Worm (Caenorhabditis elegans): Measurements from ENCODE around the gene ZK617.26.

ZK617.26 gene

DNA sequence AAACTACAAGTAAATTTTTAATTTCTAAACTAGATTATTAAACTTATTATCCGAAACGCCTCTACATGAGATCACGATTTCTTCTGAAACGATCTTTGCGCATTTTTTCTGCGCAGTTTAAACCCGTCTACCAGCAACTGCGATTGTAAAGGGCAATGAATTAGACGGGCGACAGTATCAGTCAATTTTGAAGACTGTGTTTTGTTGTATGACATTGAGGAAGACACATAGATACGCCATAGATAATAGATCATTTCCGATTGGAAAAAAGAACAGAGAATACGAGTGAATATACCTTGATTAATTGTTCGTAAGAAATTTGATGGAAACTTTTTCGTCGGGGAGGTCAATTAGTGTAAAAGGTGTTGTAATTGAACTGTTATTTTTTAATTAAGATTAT lies 10.6 kb upstream of the ZK617.26 start:
- no peak for TF ChIP-seq flt-1 (GFP tag; IDR thresholded peaks at IDR 0.05)
- TF ChIP-seq ref-1 (GFP tag; conservative IDR thresholded peaks at IDR 0.05), result no peak

- TF ChIP-seq ref-1 (GFP tag; conservative IDR thresholded peaks at IDR 0.05) (no peak), T22C8.4 (GFP tag; IDR thresholded peaks at IDR 0.05) (no peak), ztf-29 (GFP tag; IDR thresholded peaks at IDR 0.05) (no peak), klf-2 (GFP tag; conservative IDR thresholded peaks at IDR 0.05) (no peak), flt-1 (GFP tag; IDR thresholded peaks at IDR 0.05) (no peak), cog-1 (tag; optimal IDR thresholded peaks at IDR 0.05) (no peak), med-1 (GFP tag; optimal IDR thresholded peaks at IDR 0.05; ENCODE audit: insufficient read depth) (no peak)
These were observed 8.2 kb upstream of the ZK617.26 start for ce11 chrIV:12018920-12019319.

DNA sequence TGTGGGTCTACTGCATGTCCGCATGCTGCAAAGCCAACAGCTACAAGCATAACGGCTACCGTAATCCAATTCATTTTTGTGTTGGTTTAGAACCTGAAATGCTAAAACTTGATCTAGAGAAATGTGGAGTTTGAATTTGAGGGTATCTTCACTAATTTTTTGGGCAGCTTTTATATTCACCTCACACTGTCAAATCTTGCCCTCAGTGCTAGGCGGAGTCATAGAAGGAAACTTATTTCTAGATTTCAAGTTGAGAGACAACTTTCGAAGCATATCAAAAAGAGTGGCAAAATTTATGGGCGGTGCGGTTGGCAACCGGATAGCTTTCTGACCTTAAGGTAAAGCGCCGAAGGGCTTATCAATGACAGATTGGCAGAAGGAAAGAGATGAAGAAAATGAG lies 4.8 kb upstream of the ZK617.26 start, which contains the start of gene lips-6:
Gene lips-6, minus strand, starts transcription at position 101 of the 400 bp plus-strand sequence.
- TF ChIP-seq T22C8.4 (GFP tag; IDR thresholded peaks at IDR 0.05), result no peak
- no peak for TF ChIP-seq cog-1 (tag; optimal IDR thresholded peaks at IDR 0.05)
- TF ChIP-seq ztf-29 (GFP tag; IDR thresholded peaks at IDR 0.05), result no peak
- no peak for TF ChIP-seq med-1 (GFP tag; optimal IDR thresholded peaks at IDR 0.05; ENCODE audit: insufficient read depth)
- TF ChIP-seq tab-1 (GFP tag; IDR thresholded peaks at IDR 0.05), result no peak
- no peak for TF ChIP-seq klf-2 (GFP tag; conservative IDR thresholded peaks at IDR 0.05)
- TF ChIP-seq ref-1 (GFP tag; conservative IDR thresholded peaks at IDR 0.05), result no peak
- no peak for TF ChIP-seq flt-1 (GFP tag; IDR thresholded peaks at IDR 0.05)

DNA sequence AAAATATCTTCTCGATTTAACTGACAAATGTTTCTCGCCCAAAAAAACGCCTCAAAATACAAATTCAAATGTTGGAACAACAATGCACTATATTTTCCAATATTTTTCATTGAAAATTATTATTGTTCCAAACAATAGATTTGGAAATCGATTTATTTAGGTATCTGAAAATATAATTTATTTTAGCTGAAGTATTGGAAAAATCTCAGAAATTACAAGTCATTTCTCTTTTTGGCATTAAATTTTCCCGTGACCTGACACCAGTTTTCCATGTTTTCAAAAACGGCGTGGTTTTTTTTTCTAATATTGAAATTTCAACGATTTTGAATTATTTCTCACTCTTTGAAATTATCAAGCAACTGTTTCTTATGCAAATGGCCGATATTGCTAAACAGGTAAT lies 2.4 kb upstream of the ZK617.26 start, which contains the start of gene spe-17:
Gene spe-17, plus strand, starts transcription at position 301 of the 400 bp plus-strand sequence.
- no peak for TF ChIP-seq cog-1 (tag; optimal IDR thresholded peaks at IDR 0.05)
- no peak for TF ChIP-seq klf-2 (GFP tag; conservative IDR thresholded peaks at IDR 0.05)
- TF ChIP-seq med-1 (GFP tag; optimal IDR thresholded peaks at IDR 0.05; ENCODE audit: insufficient read depth), result no peak
- TF ChIP-seq T22C8.4 (GFP tag; IDR thresholded peaks at IDR 0.05), result no peak
- no peak for TF ChIP-seq ref-1 (GFP tag; conservative IDR thresholded peaks at IDR 0.05)
- TF ChIP-seq tab-1 (GFP tag; IDR thresholded peaks at IDR 0.05), result no peak
- TF ChIP-seq ztf-29 (GFP tag; IDR thresholded peaks at IDR 0.05), result no peak
- TF ChIP-seq ztf-23 (GFP tag; IDR thresholded peaks at IDR 0.05), result no peak

DNA sequence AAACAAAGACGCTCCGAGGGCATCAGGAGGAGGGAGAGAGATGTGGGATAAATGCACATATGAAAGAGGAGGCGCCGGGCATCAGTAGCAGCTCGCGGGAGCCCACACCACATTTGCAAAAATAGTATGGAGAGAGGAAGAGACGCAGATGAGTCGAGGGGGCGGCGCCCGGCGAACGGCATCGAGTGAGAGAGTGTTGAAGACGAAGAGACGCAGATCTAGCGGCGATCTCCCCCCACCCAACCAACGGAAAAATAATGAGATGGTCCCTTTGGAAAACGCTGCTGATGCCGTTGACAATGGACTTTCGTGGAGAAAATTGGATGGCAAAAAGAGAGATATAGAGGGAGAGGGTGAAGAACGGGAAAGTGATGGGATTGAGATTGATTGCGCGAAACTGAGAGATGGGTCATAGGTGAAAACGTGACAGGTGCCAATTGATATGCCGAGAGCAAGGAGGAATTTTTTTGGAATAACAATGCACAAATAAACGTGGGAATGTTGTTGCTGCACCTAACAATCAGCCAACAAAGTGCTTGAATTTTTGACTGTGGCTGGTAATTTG lies 1.8 kb upstream of the ZK617.26 start:
- TF ChIP-seq tab-1 (GFP tag; IDR thresholded peaks at IDR 0.05) (no peak), cog-1 (tag; optimal IDR thresholded peaks at IDR 0.05) (no peak), ref-1 (GFP tag; conservative IDR thresholded peaks at IDR 0.05) (no peak), med-1 (GFP tag; optimal IDR thresholded peaks at IDR 0.05; ENCODE audit: insufficient read depth) (no peak), ztf-23 (GFP tag; IDR thresholded peaks at IDR 0.05) (no peak), T22C8.4 (GFP tag; IDR thresholded peaks at IDR 0.05) (no peak), klf-2 (GFP tag; conservative IDR thresholded peaks at IDR 0.05) (no peak), ztf-29 (GFP tag; IDR thresholded peaks at IDR 0.05) (no peak), flt-1 (GFP tag; IDR thresholded peaks at IDR 0.05) (no peak)

ce11 chrIV:12010377-12010776 lies 382 bp downstream of the ZK617.26 start:
- no peak for TF ChIP-seq ref-1 (GFP tag; conservative IDR thresholded peaks at IDR 0.05)
- TF ChIP-seq ztf-23 (GFP tag; IDR thresholded peaks at IDR 0.05), result no peak
- no peak for TF ChIP-seq T22C8.4 (GFP tag; IDR thresholded peaks at IDR 0.05)
- no peak for TF ChIP-seq cog-1 (tag; optimal IDR thresholded peaks at IDR 0.05)
- TF ChIP-seq tab-1 (GFP tag; IDR thresholded peaks at IDR 0.05), result no peak
- no peak for TF ChIP-seq ztf-29 (GFP tag; IDR thresholded peaks at IDR 0.05)
- no peak for TF ChIP-seq klf-2 (GFP tag; conservative IDR thresholded peaks at IDR 0.05)

DNA sequence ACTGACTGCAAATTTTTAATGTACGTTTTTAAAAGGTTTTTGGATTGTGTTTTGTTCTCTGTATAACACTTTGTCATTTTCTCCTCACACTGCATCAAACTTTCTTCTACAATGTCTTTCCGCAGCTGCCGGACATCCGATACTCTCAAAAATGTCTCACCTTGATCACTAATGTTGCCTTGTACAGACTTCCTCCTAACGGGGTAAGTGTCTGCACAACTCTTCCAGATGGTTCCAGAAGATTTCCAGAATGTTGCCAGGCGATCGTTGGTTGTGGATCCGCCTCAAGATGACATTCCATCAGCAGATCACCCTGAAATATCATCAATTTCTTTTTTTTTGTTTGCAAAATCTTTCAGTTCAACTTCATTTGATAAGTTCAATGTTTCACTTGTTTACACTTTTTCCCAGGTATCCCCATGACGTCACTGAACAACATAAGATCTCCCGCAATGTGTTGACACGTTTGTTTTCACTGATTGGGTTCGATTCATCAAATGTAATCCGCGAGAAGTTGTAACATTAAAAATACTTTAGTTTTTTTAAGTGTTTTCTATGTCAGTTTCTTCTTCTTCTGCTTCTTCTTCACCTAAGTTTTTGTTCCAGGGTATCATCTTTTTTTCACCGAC lies 1.6 kb downstream of the ZK617.26 start:
- no peak for TF ChIP-seq ztf-23 (GFP tag; IDR thresholded peaks at IDR 0.05)
- no peak for TF ChIP-seq med-1 (GFP tag; optimal IDR thresholded peaks at IDR 0.05; ENCODE audit: insufficient read depth)
- TF ChIP-seq T22C8.4 (GFP tag; IDR thresholded peaks at IDR 0.05), result no peak
- no peak for TF ChIP-seq tab-1 (GFP tag; IDR thresholded peaks at IDR 0.05)
- TF ChIP-seq ztf-29 (GFP tag; IDR thresholded peaks at IDR 0.05), result no peak
- no peak for TF ChIP-seq ref-1 (GFP tag; conservative IDR thresholded peaks at IDR 0.05)

- TF ChIP-seq cog-1 (tag; optimal IDR thresholded peaks at IDR 0.05), result no peak
- no peak for TF ChIP-seq T22C8.4 (GFP tag; IDR thresholded peaks at IDR 0.05)
- no peak for TF ChIP-seq flt-1 (GFP tag; IDR thresholded peaks at IDR 0.05)
- no peak for TF ChIP-seq klf-2 (GFP tag; conservative IDR thresholded peaks at IDR 0.05)
- TF ChIP-seq ztf-23 (GFP tag; IDR thresholded peaks at IDR 0.05), result no peak
- TF ChIP-seq ref-1 (GFP tag; conservative IDR thresholded peaks at IDR 0.05), result no peak
- no peak for TF ChIP-seq tab-1 (GFP tag; IDR thresholded peaks at IDR 0.05)
- TF ChIP-seq med-1 (GFP tag; optimal IDR thresholded peaks at IDR 0.05; ENCODE audit: insufficient read depth), result no peak
- TF ChIP-seq ztf-29 (GFP tag; IDR thresholded peaks at IDR 0.05), result no peak
These were observed 5.5 kb downstream of the ZK617.26 start for ce11 chrIV:12005090-12005770.

DNA sequence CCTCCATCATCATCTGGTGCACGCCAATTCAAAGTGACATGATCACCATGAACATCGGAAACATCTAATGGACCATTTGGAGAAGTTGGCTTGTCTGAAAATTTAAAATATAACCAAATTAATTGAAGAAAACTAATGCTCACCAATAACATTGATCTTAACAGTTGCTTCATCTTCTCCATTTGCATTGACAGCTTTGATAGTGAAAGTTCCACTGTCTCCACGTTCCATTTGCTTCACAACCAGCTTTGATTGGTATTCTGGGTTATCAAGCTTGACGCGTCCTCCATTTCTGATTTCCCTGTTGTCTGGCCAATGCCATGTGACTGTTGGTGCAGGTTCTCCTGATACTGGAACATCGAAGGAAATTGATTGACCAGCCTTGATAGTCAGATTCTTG lies 24.4 kb downstream of the ZK617.26 start:
- TF ChIP-seq tab-1 (GFP tag; IDR thresholded peaks at IDR 0.05) (no peak), klf-2 (GFP tag; conservative IDR thresholded peaks at IDR 0.05) (no peak), cog-1 (tag; optimal IDR thresholded peaks at IDR 0.05) (no peak), flt-1 (GFP tag; IDR thresholded peaks at IDR 0.05) (no peak), med-1 (GFP tag; optimal IDR thresholded peaks at IDR 0.05; ENCODE audit: insufficient read depth) (no peak), ref-1 (GFP tag; conservative IDR thresholded peaks at IDR 0.05) (no peak), ztf-23 (GFP tag; IDR thresholded peaks at IDR 0.05) (no peak), ztf-29 (GFP tag; IDR thresholded peaks at IDR 0.05) (no peak), T22C8.4 (GFP tag; IDR thresholded peaks at IDR 0.05) (no peak)
